Worm (Caenorhabditis elegans) whole organism, midembryonic: ENCODE data around the gene F57F5.3.

Source experiments
- cog-1 ChIP-seq: sonication (generic microtip); optimal IDR thresholded peaks from 2 replicates; lab custom pipeline; 2016; ENCODE audit warnings: missing genetic modification characterization, missing compliant biosample characterization
- flt-1 ChIP-seq: fragments of 200-800 bp; sonication (Bioruptor generic); IDR thresholded peaks from 2 replicates; pipeline ENCODE4 v1.3.6; 2022; ENCODE audit warnings: missing genetic modification characterization, missing compliant biosample characterization
- med-1 ChIP-seq: sonication (generic microtip); optimal IDR thresholded peaks from 2 replicates; lab custom pipeline; 2017; ENCODE audit warnings: missing genetic modification characterization, mild to moderate bottlenecking, missing compliant biosample characterization, antibody characterized with exemption, missing genetic modification reagents; ENCODE audit not compliant: insufficient read depth
- ref-1 ChIP-seq: fragments of 200-800 bp; sonication (Bioruptor generic); conservative IDR thresholded peaks from 2 replicates; pipeline ENCODE4 v1.3.6; 2022; ENCODE audit warnings: missing genetic modification reagents, missing genetic modification characterization, missing compliant biosample characterization
- tab-1 ChIP-seq: fragments of 200-800 bp; sonication (Bioruptor generic); IDR thresholded peaks from 2 replicates; pipeline ENCODE4 v1.3.6; 2022; ENCODE audit warnings: missing genetic modification characterization, missing compliant biosample characterization
- ztf-23 ChIP-seq: fragments of 200-800 bp; sonication (Bioruptor generic); IDR thresholded peaks from 2 replicates; pipeline ENCODE4 v1.3.6; 2022; ENCODE audit warnings: missing genetic modification reagents, missing genetic modification characterization, missing compliant biosample characterization
- ztf-29 ChIP-seq: fragments of 200-800 bp; sonication (Bioruptor generic); IDR thresholded peaks from 2 replicates; pipeline ENCODE4 v1.3.6; 2022; ENCODE audit warnings: missing genetic modification reagents, missing genetic modification characterization, missing compliant biosample characterization

DNA sequence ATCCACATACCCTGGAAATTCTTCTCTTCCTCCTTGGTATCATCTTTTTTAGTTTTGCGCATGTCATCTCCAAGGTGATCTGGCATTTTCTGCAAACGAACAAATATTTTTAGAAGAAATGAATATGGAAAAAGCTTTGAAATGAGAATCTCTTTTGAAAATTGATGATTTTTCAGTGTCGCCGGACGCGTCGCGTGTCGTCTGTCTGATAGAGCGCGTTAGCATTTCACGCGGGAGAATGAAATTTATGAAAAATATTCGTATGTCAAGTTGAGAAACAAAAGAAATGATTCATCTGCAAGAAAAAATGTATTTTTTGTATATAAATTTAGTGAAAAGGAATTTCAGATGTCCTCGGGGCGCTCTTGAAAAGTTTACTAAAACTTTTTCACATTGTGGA is 24.1 kb downstream of the F57F5.3 start, which contains the start of gene rpt-1:
- TF ChIP-seq med-1 (GFP tag; lab: Kevin White, UChicago) (no peak), cog-1 (no peak), tab-1 (GFP tag; lab: Robert Waterston, UW) (no peak), ztf-23 (GFP tag; lab: Robert Waterston, UW) (no peak), flt-1 (0 out of 2 replicates have a peak, but pooled peaks have one; percentile 26), ref-1 (GFP tag; lab: Robert Waterston, UW) (no peak), ztf-29 (no peak)
